Worm (Caenorhabditis elegans) whole organism, L3 larva: Measurements from ENCODE around the gene C05D12.1.

ENCODE experiments used
- R02D3.7 ChIP-seq: fragments of 150-350 bp; optimal IDR thresholded peaks from 2 replicates; lab custom pipeline; 2014; ENCODE audit warnings: missing biosample characterization, missing genetic modification characterization
- ZK546.5 ChIP-seq: sonication (generic microtip); optimal IDR thresholded peaks from 2 replicates; lab custom pipeline; 2017; ENCODE audit warnings: missing biosample characterization, missing genetic modification characterization
- aly-2 ChIP-seq: fragments of 150-350 bp; optimal IDR thresholded peaks from 2 replicates; lab custom pipeline; 2014; ENCODE audit warnings: missing biosample characterization, missing genetic modification characterization
- ama-1 ChIP-seq: fragments of 150-350 bp; optimal IDR thresholded peaks from 2 replicates; lab custom pipeline; 2018
- ceh-16 ChIP-seq: sonication (generic microtip); optimal IDR thresholded peaks from 2 replicates; lab custom pipeline; 2017; ENCODE audit warnings: missing biosample characterization, missing genetic modification characterization
- ceh-28 ChIP-seq: fragments of 150-350 bp; optimal IDR thresholded peaks from 2 replicates; lab custom pipeline; 2014; ENCODE audit warnings: missing biosample characterization, missing genetic modification reagents, missing genetic modification characterization
- ceh-82 ChIP-seq: fragments of 150-350 bp; optimal IDR thresholded peaks from 2 replicates; lab custom pipeline; 2014; ENCODE audit warnings: missing biosample characterization, missing genetic modification characterization
- ceh-9 ChIP-seq: sonication (generic microtip); optimal IDR thresholded peaks from 2 replicates; lab custom pipeline; 2018; ENCODE audit warnings: missing biosample characterization, missing genetic modification characterization
- daf-12 ChIP-seq: fragments of 150-350 bp; optimal IDR thresholded peaks from 2 replicates; lab custom pipeline; 2014; ENCODE audit warnings: missing biosample characterization, missing genetic modification reagents, missing genetic modification characterization
- egl-27 ChIP-seq: sonication (generic microtip); optimal IDR thresholded peaks from 4 replicates; lab custom pipeline; 2017; ENCODE audit warnings: missing biosample characterization, missing genetic modification reagents, missing genetic modification characterization
- egl-5 ChIP-seq: fragments of 150-350 bp; optimal IDR thresholded peaks from 2 replicates; lab custom pipeline; 2017; ENCODE audit warnings: missing biosample characterization, missing genetic modification reagents, missing genetic modification characterization, inconsistent platforms
- elt-2 ChIP-seq: sonication (generic microtip); optimal IDR thresholded peaks from 2 replicates; lab custom pipeline; 2016; ENCODE audit warnings: missing genetic modification reagents, mild to moderate bottlenecking, missing genetic modification characterization, missing compliant biosample characterization
- elt-3 ChIP-seq, 3 experiments: fragments of 150-350 bp in 1 of 3; sonication (generic microtip) in 2 of 3; optimal IDR thresholded peaks; 2 replicates in 2 of 3; 4 replicates in 1 of 3; lab custom pipeline; 2014 to 2017; ENCODE audit warnings: missing biosample characterization in 3 of 3, missing genetic modification characterization in 3 of 3
- fkh-10 ChIP-seq: sonication (generic microtip); optimal IDR thresholded peaks from 2 replicates; lab custom pipeline; 2017; ENCODE audit warnings: missing biosample characterization, missing genetic modification reagents, missing genetic modification characterization
- fkh-2 ChIP-seq: fragments of 150-350 bp; optimal IDR thresholded peaks from 2 replicates; lab custom pipeline; 2014; ENCODE audit warnings: missing biosample characterization, missing genetic modification reagents, missing genetic modification characterization
- hmg-11 ChIP-seq: sonication (generic microtip); optimal IDR thresholded peaks from 2 replicates; lab custom pipeline; 2016; ENCODE audit warnings: missing genetic modification characterization, missing compliant biosample characterization
- jun-1 ChIP-seq: fragments of 150-350 bp; optimal IDR thresholded peaks from 2 replicates; lab custom pipeline; 2014; ENCODE audit warnings: missing biosample characterization, missing genetic modification reagents, missing genetic modification characterization
- lin-15B ChIP-seq: fragments of 150-350 bp; optimal IDR thresholded peaks from 2 replicates; lab custom pipeline; 2014; ENCODE audit warnings: missing biosample characterization, missing genetic modification characterization
- lin-39 ChIP-seq: fragments of 150-350 bp; optimal IDR thresholded peaks from 2 replicates; lab custom pipeline; 2018; ENCODE audit warnings: missing biosample characterization, missing genetic modification reagents, missing genetic modification characterization
- lsy-12 ChIP-seq: sonication (generic microtip); optimal IDR thresholded peaks from 2 replicates; lab custom pipeline; 2016; ENCODE audit warnings: mild to moderate bottlenecking, missing genetic modification characterization, missing compliant biosample characterization
- mml-1 ChIP-seq: fragments of 150-350 bp; sonication (generic microtip); optimal IDR thresholded peaks from 3 replicates; lab custom pipeline; 2014; ENCODE audit warnings: missing biosample characterization, missing genetic modification characterization
- nfya-1 ChIP-seq: sonication (generic microtip); optimal IDR thresholded peaks from 2 replicates; lab custom pipeline; 2017; ENCODE audit warnings: missing genetic modification characterization, mild to moderate bottlenecking, missing compliant biosample characterization, antibody characterized with exemption, moderate library complexity; ENCODE audit not compliant: insufficient read depth
- nhr-11 ChIP-seq: fragments of 150-350 bp; optimal IDR thresholded peaks from 2 replicates; lab custom pipeline; 2014; ENCODE audit warnings: missing biosample characterization, missing genetic modification characterization
- nhr-23 ChIP-seq: fragments of 150-350 bp; optimal IDR thresholded peaks from 2 replicates; lab custom pipeline; 2014; ENCODE audit warnings: missing biosample characterization, missing genetic modification reagents, missing genetic modification characterization
- nhr-237 ChIP-seq: fragments of 150-350 bp; optimal IDR thresholded peaks from 2 replicates; lab custom pipeline; 2014; ENCODE audit warnings: missing biosample characterization, missing genetic modification characterization
- nhr-25 ChIP-seq: sonication (generic microtip); optimal IDR thresholded peaks from 2 replicates; lab custom pipeline; 2017; ENCODE audit warnings: missing biosample characterization, missing genetic modification characterization
- nhr-28 ChIP-seq: fragments of 150-350 bp; optimal IDR thresholded peaks from 2 replicates; lab custom pipeline; 2014; ENCODE audit warnings: missing biosample characterization, missing genetic modification characterization
- nhr-43 ChIP-seq: sonication (generic microtip); optimal IDR thresholded peaks from 2 replicates; lab custom pipeline; 2016; ENCODE audit warnings: mild to moderate bottlenecking, missing genetic modification characterization, missing compliant biosample characterization; ENCODE audit not compliant: poor library complexity, severe bottlenecking
- nhr-67 ChIP-seq: fragments of 150-350 bp; optimal IDR thresholded peaks from 2 replicates; lab custom pipeline; 2014; ENCODE audit warnings: missing biosample characterization, missing genetic modification characterization
- nhr-76 ChIP-seq: fragments of 150-350 bp; sonication (generic microtip); optimal IDR thresholded peaks from 5 replicates; lab custom pipeline; 2014; ENCODE audit warnings: missing biosample characterization, missing genetic modification characterization
- pqm-1 ChIP-seq: fragments of 150-350 bp; optimal IDR thresholded peaks from 2 replicates; lab custom pipeline; 2017; ENCODE audit warnings: missing biosample characterization, missing genetic modification characterization, inconsistent platforms
- sea-2 ChIP-seq: fragments of 150-350 bp; sonication (generic microtip); optimal IDR thresholded peaks from 4 replicates; lab custom pipeline; 2014; ENCODE audit warnings: missing biosample characterization, missing genetic modification reagents, missing genetic modification characterization
- snpc-4 ChIP-seq: fragments of 150-350 bp; optimal IDR thresholded peaks from 2 replicates; lab custom pipeline; 2014; ENCODE audit warnings: missing biosample characterization, missing genetic modification characterization
- tbx-2 ChIP-seq: sonication (generic microtip); optimal IDR thresholded peaks from 2 replicates; lab custom pipeline; 2016; ENCODE audit warnings: mild to moderate bottlenecking, missing genetic modification characterization, missing compliant biosample characterization
- unc-39 ChIP-seq: sonication (generic microtip); optimal IDR thresholded peaks from 4 replicates; lab custom pipeline; 2017; ENCODE audit warnings: missing biosample characterization, missing genetic modification characterization
- zag-1 ChIP-seq: fragments of 150-350 bp; optimal IDR thresholded peaks from 2 replicates; lab custom pipeline; 2014; ENCODE audit warnings: missing biosample characterization, missing genetic modification characterization
- ztf-11 ChIP-seq: fragments of 150-350 bp; optimal IDR thresholded peaks from 2 replicates; lab custom pipeline; 2014; ENCODE audit warnings: missing biosample characterization, missing genetic modification characterization

C05D12.1 gene

DNA sequence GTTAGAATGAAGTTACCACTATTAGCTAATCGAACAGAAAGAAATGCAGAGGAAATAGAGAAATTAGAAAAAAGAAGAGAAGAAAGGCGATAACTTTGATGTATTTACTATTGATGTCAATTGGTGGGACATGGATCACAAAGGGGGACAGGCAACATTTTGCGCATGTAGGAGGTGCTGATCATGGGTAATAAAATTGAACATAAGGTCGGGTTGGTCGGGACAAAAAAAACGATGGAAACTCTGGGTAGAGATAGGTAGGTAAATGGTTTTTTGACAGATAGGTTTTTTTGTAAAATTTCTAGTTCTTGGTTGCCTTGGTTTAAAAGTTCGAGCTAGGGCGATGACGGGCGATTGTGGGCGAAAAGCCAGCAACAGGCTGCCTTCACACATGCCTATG is 24.7 kb downstream of the C05D12.1 start, which contains the start of gene shn-1:
Gene shn-1, minus strand, starts transcription at position 101 of the 400 bp plus-strand sequence.
- no peak for TF ChIP-seq elt-3 (tag; optimal IDR thresholded peaks at IDR 0.05; lab: Kevin White, UChicago)
- no peak for TF ChIP-seq snpc-4
- no peak for TF ChIP-seq R02D3.7 (tag; lab: Kevin White, UChicago)
- TF ChIP-seq nhr-237 (tag; lab: Kevin White, UChicago): no peak
- TF ChIP-seq fkh-2 (tag; lab: Kevin White, UChicago): no peak
- no peak for TF ChIP-seq zag-1
- TF ChIP-seq ceh-16 (tag; lab: Kevin White, UChicago): no peak
- TF ChIP-seq nfya-1 (tag; lab: Kevin White, UChicago): no peak
- no peak for TF ChIP-seq jun-1
- TF ChIP-seq ztf-11: no peak
- no peak for TF ChIP-seq lsy-12 (tag; lab: Kevin White, UChicago)

DNA sequence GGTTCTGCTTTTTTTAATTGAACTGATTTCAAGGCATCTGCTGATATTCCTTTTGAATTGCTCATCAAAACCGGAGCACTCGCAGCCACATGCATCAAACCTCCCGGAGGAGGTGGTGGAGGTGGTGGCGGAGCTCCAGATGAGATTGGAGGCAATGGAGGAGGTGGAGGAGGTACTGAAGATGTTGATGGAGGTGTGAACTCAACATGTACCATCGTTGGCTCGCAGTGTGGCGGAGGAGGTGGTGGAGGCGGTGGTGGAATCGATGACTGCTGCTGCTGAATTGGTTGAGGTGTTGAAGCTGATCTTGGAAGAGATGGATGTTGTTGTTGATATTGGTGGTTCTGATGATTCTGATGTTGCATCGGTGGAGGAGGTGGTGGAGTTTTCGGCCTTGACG is 28.6 kb downstream of the C05D12.1 start:
- TF ChIP-seq nhr-28 (tag; lab: Kevin White, UChicago) (no peak), lsy-12 (tag; lab: Kevin White, UChicago) (no peak), nhr-43 (no peak), lin-39 (no peak), nhr-237 (tag; lab: Kevin White, UChicago) (no peak), nhr-76 (tag; lab: Kevin White, UChicago) (no peak), unc-39 (tag; lab: Kevin White, UChicago) (no peak), tbx-2 (tag; lab: Kevin White, UChicago) (no peak), mml-1 (tag; lab: Kevin White, UChicago) (no peak), egl-5 (no peak), ZK546.5 (tag; lab: Kevin White, UChicago) (no peak), R02D3.7 (tag; lab: Kevin White, UChicago) (no peak), ceh-82 (no peak), fkh-10 (GFP tag; lab: Kevin White, UChicago) (no peak), egl-27 (tag; lab: Kevin White, UChicago) (no peak), snpc-4 (no peak), nhr-11 (tag; lab: Kevin White, UChicago) (no peak), nhr-67 (tag; lab: Kevin White, UChicago) (no peak)

DNA sequence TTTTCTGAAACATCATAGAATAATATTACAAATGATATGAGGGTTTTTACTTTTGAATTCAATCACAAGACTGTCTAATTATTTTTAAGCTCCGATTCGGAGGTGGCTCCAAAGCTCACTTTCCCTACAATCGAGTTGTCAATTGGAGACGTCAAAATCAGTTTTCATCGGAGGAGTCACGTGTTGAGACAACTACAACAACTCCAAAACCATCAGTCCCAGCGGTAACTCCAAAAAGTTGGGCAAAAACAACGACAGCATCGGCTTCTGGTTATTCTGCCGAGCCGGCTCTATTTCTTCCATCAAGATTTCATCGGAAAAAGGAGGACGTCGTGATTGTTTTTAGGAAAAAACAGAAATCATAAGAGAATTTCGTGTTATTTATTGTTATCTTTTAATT is 31.5 kb downstream of the C05D12.1 start:
- no peak for TF ChIP-seq aly-2

DNA sequence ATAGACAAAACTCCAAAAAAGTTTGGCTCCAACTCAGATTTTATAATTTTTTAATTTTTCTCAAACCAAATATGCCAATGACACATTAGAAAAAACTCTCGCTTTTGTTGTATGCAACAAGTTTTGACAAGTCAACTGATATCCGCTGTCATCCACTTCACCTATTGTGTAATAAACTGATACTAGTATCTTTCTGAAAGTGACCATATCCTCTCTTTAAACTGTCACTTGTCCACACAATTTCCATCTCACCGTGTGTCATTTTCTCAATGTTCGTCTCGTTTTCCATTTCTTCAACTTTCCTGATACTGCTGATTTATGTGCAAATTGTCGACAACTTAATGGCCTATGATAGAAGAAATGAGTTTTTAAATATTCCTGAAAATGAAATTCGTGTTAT is 32.5 kb downstream of the C05D12.1 start, which contains the start of the genes C33B4.5 and C33B4.4:
Gene C33B4.5, plus strand, starts transcription at position 270 of the 400 bp plus-strand sequence.
Gene C33B4.4, minus strand, starts transcription at position 385 of the 400 bp plus-strand sequence.
- no peak for TF ChIP-seq nhr-76 (tag; lab: Kevin White, UChicago)
- no peak for TF ChIP-seq daf-12
- TF ChIP-seq nhr-28 (tag; lab: Kevin White, UChicago): no peak
- TF ChIP-seq ceh-9 (tag; lab: Kevin White, UChicago): no peak
- no peak for TF ChIP-seq ceh-28 (tag; lab: Kevin White, UChicago)
- no peak for TF ChIP-seq ama-1 (lab: Kevin White, UChicago)
- no peak for TF ChIP-seq lin-15B
- TF ChIP-seq elt-2 (tag; lab: Kevin White, UChicago): no peak
- TF ChIP-seq unc-39 (tag; lab: Kevin White, UChicago): no peak

DNA sequence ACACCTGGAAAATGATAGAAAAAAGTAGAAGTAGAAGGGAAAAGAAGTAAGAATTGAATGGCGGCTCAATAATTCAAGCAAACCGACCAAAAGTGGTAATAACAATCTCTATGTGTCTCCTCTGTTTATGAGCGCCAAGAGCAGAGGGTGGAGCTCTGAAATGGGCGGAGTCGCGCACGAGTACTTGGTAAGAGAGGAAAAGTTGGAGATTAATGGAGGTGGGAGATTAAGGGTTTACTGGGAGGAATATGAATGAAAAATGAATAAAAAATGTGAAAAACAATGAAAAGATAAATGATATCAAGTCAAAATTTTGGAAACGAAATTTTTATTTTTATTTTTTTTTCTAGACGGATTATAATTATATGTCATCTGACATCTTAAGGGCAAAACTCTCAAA is 37.9 kb downstream of the C05D12.1 start:
- no peak for TF ChIP-seq lin-39
- no peak for TF ChIP-seq aly-2
- no peak for TF ChIP-seq nfya-1 (tag; lab: Kevin White, UChicago)
- TF ChIP-seq nhr-43: no peak
- no peak for TF ChIP-seq nhr-67 (tag; lab: Kevin White, UChicago)

DNA sequence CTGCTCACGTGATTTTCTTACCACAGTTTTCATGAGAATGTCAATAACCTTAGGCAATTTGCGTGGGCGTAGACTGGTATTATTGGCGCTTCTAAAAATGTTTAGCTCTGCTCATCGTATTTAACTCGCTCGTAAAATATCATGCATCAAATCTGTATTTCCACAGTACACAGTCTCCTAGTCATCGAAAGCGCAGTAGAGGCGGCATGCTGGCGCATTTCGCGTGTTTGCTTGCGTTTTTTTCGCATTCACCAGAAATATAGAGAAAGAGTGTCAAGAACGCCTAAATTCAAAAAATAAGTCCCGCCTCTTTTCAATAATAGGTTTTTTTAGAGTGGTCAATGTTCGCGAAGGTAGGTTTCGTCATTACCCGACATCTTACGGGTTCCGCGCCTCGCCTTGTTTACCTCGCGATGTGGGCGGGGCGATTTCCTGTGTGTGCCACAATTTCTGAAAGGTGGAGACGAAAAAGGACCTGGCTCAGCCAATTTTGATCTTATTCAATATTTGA is 38.9 kb downstream of the C05D12.1 start:
- peak; percentile 4 for TF ChIP-seq nhr-25
- TF ChIP-seq unc-39 (tag; lab: Kevin White, UChicago): no peak
- TF ChIP-seq ama-1 (lab: Kevin White, UChicago): peak; percentile 91
- no peak for TF ChIP-seq hmg-11 (tag; lab: Kevin White, UChicago)
- peak; percentile 51 for TF ChIP-seq pqm-1 (tag; lab: Kevin White, UChicago)
- TF ChIP-seq nhr-23 (tag; lab: Kevin White, UChicago): peak; percentile 45
- peak; percentile 52 for TF ChIP-seq nfya-1 (tag; lab: Kevin White, UChicago)
- peak; percentile 61 for TF ChIP-seq lin-15B
- TF ChIP-seq nhr-43: peak; percentile 53
- TF ChIP-seq snpc-4: peak; percentile 93
- no peak for TF ChIP-seq ceh-16 (tag; lab: Kevin White, UChicago)
- no peak for TF ChIP-seq sea-2
- TF ChIP-seq lsy-12 (tag; lab: Kevin White, UChicago): peak; percentile 74
- peak; percentile 57 for TF ChIP-seq elt-2 (tag; lab: Kevin White, UChicago)
- TF ChIP-seq, all 47 proteins: peak for 10
